Fruit fly (Drosophila melanogaster) whole organism, embryonic: ENCODE results near the gene CG17163.
A peak's percentile ranks its signal among the peaks of the same experiment; 100 is the strongest.

Source experiments
- Aef1 ChIP-seq: fragments of 200-800 bp; sonication (Bioruptor generic); IDR thresholded peaks from 3 replicates; pipeline ENCODE4 v1.3.6; 2022; ENCODE audit warnings: missing biosample characterization, missing genetic modification characterization
- Awh ChIP-seq: fragments of 200-800 bp; sonication (Bioruptor generic); IDR thresholded peaks from 2 replicates; pipeline ENCODE4, ENCODE4 v1.3.6; 2022; ENCODE audit warnings: missing biosample characterization, missing genetic modification characterization
- Blimp-1 ChIP-seq: fragments of 200-800 bp; sonication (Bioruptor generic); optimal IDR thresholded peaks from 3 replicates; lab custom pipeline; 2018; ENCODE audit warnings: missing biosample characterization, missing genetic modification characterization, mild to moderate bottlenecking, moderate library complexity, missing genetic modification reagents
- BtbVII ChIP-seq: fragments of 200-800 bp; sonication (Bioruptor generic); optimal IDR thresholded peaks from 3 replicates; lab custom pipeline; 2017; ENCODE audit warnings: missing biosample characterization, mild to moderate bottlenecking, missing genetic modification characterization
- CG10209 ChIP-seq: fragments of 200-800 bp; sonication (Bioruptor generic); optimal IDR thresholded peaks from 3 replicates; lab custom pipeline; 2017; ENCODE audit warnings: missing biosample characterization, mild to moderate bottlenecking, missing genetic modification characterization, missing genetic modification reagents
- CG12104 ChIP-seq: fragments of 200-800 bp; sonication (Bioruptor generic); optimal IDR thresholded peaks from 3 replicates; lab custom pipeline; 2016; ENCODE audit warnings: missing biosample characterization, missing genetic modification characterization
- CG1233 ChIP-seq: fragments of 200-800 bp; sonication (Bioruptor generic); optimal IDR thresholded peaks from 4 replicates; lab custom pipeline; 2018; ENCODE audit warnings: missing biosample characterization, mild to moderate bottlenecking, missing genetic modification characterization
- CG14667 ChIP-seq: fragments of 200-800 bp; sonication (Bioruptor generic); IDR thresholded peaks from 2 replicates; pipeline ENCODE4 v1.3.6; 2022; ENCODE audit warnings: missing biosample characterization, missing genetic modification characterization
- CG15696 ChIP-seq: fragments of 200-800 bp; sonication (Bioruptor generic); optimal IDR thresholded peaks from 2 replicates; lab custom pipeline; 2019; ENCODE audit warnings: missing biosample characterization, mild to moderate bottlenecking, missing genetic modification characterization, moderate library complexity
- CG16813 ChIP-seq: fragments of 200-800 bp; sonication (Bioruptor generic); IDR thresholded peaks from 3 replicates; pipeline ENCODE4 v1.3.6; 2022; ENCODE audit warnings: missing biosample characterization, missing genetic modification characterization; ENCODE audit not compliant: partially characterized antibody
- CG17802 ChIP-seq: fragments of 200-800 bp; sonication (Bioruptor generic); optimal IDR thresholded peaks from 2 replicates; lab custom pipeline; 2018; ENCODE audit warnings: missing biosample characterization, mild to moderate bottlenecking, missing genetic modification characterization, moderate library complexity
- CG18764 ChIP-seq: fragments of 200-800 bp; sonication (Bioruptor generic); optimal IDR thresholded peaks from 3 replicates; lab custom pipeline; 2016; ENCODE audit warnings: missing biosample characterization, missing genetic modification characterization
- CG30020 ChIP-seq: fragments of 200-800 bp; optimal IDR thresholded peaks from 2 replicates; lab custom pipeline; 2019; ENCODE audit warnings: missing biosample characterization, mild to moderate bottlenecking, missing genetic modification characterization, moderate library complexity
- CG4854 ChIP-seq: fragments of 200-800 bp; sonication (Bioruptor generic); optimal IDR thresholded peaks from 2 replicates; lab custom pipeline; 2016; ENCODE audit warnings: missing biosample characterization, missing genetic modification characterization, inconsistent platforms
- CG5953 ChIP-seq: fragments of 200-800 bp; sonication (Bioruptor generic); IDR thresholded peaks from 2 replicates; pipeline ENCODE4 v1.3.6; 2022; ENCODE audit warnings: missing biosample characterization, missing genetic modification characterization
- CG7357 ChIP-seq: fragments of 200-800 bp; sonication (Bioruptor generic); IDR thresholded peaks from 3 replicates; pipeline ENCODE4 v1.3.6; 2022; ENCODE audit warnings: missing biosample characterization, missing genetic modification characterization
- CG7963 ChIP-seq: fragments of 200-800 bp; sonication (Bioruptor generic); IDR thresholded peaks from 3 replicates; pipeline ENCODE4 v1.3.6; 2022; ENCODE audit warnings: missing biosample characterization, missing genetic modification characterization; ENCODE audit not compliant: partially characterized antibody
- CG9727 ChIP-seq: fragments of 200-800 bp; sonication (Bioruptor generic); optimal IDR thresholded peaks from 3 replicates; lab custom pipeline; 2017; ENCODE audit warnings: missing biosample characterization, mild to moderate bottlenecking, missing genetic modification characterization
- CoRest ChIP-seq: fragments of 200-800 bp; sonication (Bioruptor generic); optimal IDR thresholded peaks from 3 replicates; lab custom pipeline; 2018; ENCODE audit warnings: missing biosample characterization, mild to moderate bottlenecking, missing genetic modification characterization, moderate library complexity
- Deaf1 ChIP-seq: fragments of 200-800 bp; optimal IDR thresholded peaks from 3 replicates; lab custom pipeline; 2019; ENCODE audit warnings: missing biosample characterization, mild to moderate bottlenecking, missing genetic modification characterization, moderate library complexity
- Dref ChIP-seq: fragments of 200-800 bp; sonication (Bioruptor generic); IDR thresholded peaks from 2 replicates; pipeline ENCODE4 v1.3.6; 2022; ENCODE audit warnings: missing biosample characterization, missing genetic modification characterization
- E2f2 ChIP-seq: fragments of 200-800 bp; sonication (Bioruptor generic); IDR thresholded peaks from 2 replicates; pipeline ENCODE4 v1.3.6; 2022; ENCODE audit warnings: missing biosample characterization, missing genetic modification characterization
- Fer1 ChIP-seq: fragments of 200-800 bp; sonication (Bioruptor generic); optimal IDR thresholded peaks from 2 replicates; lab custom pipeline; 2017; ENCODE audit warnings: missing biosample characterization, mild to moderate bottlenecking, missing genetic modification characterization
- HLHmδ ChIP-seq: fragments of 200-800 bp; sonication (Bioruptor generic); optimal IDR thresholded peaks from 2 replicates; lab custom pipeline; 2018; ENCODE audit warnings: missing biosample characterization, mild to moderate bottlenecking, missing genetic modification characterization, moderate library complexity
- Hmx ChIP-seq: fragments of 200-800 bp; sonication (Bioruptor generic); optimal IDR thresholded peaks from 2 replicates; lab custom pipeline; 2016; ENCODE audit warnings: missing biosample characterization, missing genetic modification characterization
- MESR4 ChIP-seq: fragments of 200-800 bp; sonication (Bioruptor generic); optimal IDR thresholded peaks from 2 replicates; lab custom pipeline; 2018; ENCODE audit warnings: missing biosample characterization, mild to moderate bottlenecking, missing genetic modification characterization, moderate library complexity
- Pdp1 ChIP-seq, 2 experiments: fragments of 200-800 bp; sonication (Bioruptor generic); optimal IDR thresholded peaks; 3 replicates each; lab custom pipeline; 2016; ENCODE audit warnings: missing biosample characterization in 2 of 2, missing genetic modification characterization in 2 of 2, mild to moderate bottlenecking in 1 of 2, moderate library complexity in 1 of 2
- Ptx1 ChIP-seq: fragments of 200-800 bp; sonication (Bioruptor generic); IDR thresholded peaks from 2 replicates; pipeline ENCODE4 v1.3.6; 2022; ENCODE audit warnings: missing biosample characterization, missing genetic modification characterization
- Trl ChIP-seq, 3 experiments: fragments of >200 bp in 2 of 3; fragments of 200-800 bp in 1 of 3; sonication (Bioruptor generic) in 1 of 3; optimal IDR thresholded peaks; 2 replicates in 1 of 3; 3 replicates in 2 of 3; lab custom pipeline; 2016 to 2017; ENCODE audit warnings: missing biosample characterization in 1 of 3, missing genetic modification characterization in 1 of 3
- ara ChIP-seq: fragments of 200-800 bp; sonication (Bioruptor generic); IDR thresholded peaks from 2 replicates; pipeline ENCODE4 v1.3.6; 2022; ENCODE audit warnings: missing biosample characterization, missing genetic modification characterization
- bowl ChIP-seq: fragments of 200-800 bp; sonication (Bioruptor generic); IDR thresholded peaks from 2 replicates; pipeline ENCODE4 v1.3.6; 2022; ENCODE audit warnings: missing biosample characterization, missing genetic modification characterization
- btn ChIP-seq: fragments of 200-800 bp; sonication (Bioruptor generic); optimal IDR thresholded peaks from 2 replicates; lab custom pipeline; 2016; ENCODE audit warnings: missing biosample characterization, missing genetic modification characterization
- cad ChIP-seq: fragments of >200 bp; optimal IDR thresholded peaks from 2 replicates; lab custom pipeline; 2017; ENCODE audit warnings: missing biosample characterization, missing genetic modification characterization
- gcm2 ChIP-seq: fragments of 200-800 bp; sonication (Bioruptor generic); optimal IDR thresholded peaks from 2 replicates; lab custom pipeline; 2016; ENCODE audit warnings: missing biosample characterization, missing genetic modification characterization
- kni ChIP-seq: fragments of 200-800 bp; sonication (Bioruptor generic); optimal IDR thresholded peaks from 3 replicates; lab custom pipeline; 2017; ENCODE audit warnings: mild to moderate bottlenecking, missing biosample characterization, missing genetic modification reagents, missing genetic modification characterization
- lola ChIP-seq, 3 experiments: fragments of >200 bp in 2 of 3; fragments of 200-800 bp in 1 of 3; sonication (Bioruptor generic) in 1 of 3; optimal IDR thresholded peaks; 2 replicates each; lab custom pipeline; 2017 to 2019; ENCODE audit warnings: missing biosample characterization in 3 of 3, missing genetic modification characterization in 3 of 3, mild to moderate bottlenecking in 1 of 3, moderate library complexity in 1 of 3
- lov ChIP-seq, 2 experiments: fragments of 200-800 bp in 1 of 2; fragments of >200 bp in 1 of 2; sonication (Bioruptor generic) in 1 of 2; IDR thresholded peaks in 1 of 2; optimal IDR thresholded peaks in 1 of 2; 2 replicates in 1 of 2; 3 replicates in 1 of 2; pipeline versions ENCODE4 v1.3.6 to Lab custom; 2017 to 2022; ENCODE audit warnings: missing biosample characterization in 1 of 2, missing genetic modification characterization in 1 of 2
- luna ChIP-seq: fragments of 200-800 bp; sonication (Bioruptor generic); optimal IDR thresholded peaks from 2 replicates; lab custom pipeline; 2016; ENCODE audit warnings: missing biosample characterization, missing genetic modification characterization
- odd ChIP-seq: fragments of 200-800 bp; sonication (Bioruptor generic); optimal IDR thresholded peaks from 2 replicates; lab custom pipeline; 2017; ENCODE audit warnings: missing biosample characterization, mild to moderate bottlenecking, missing genetic modification characterization
- p53 ChIP-seq: fragments of 200-800 bp; sonication (Bioruptor generic); optimal IDR thresholded peaks from 2 replicates; lab custom pipeline; 2016; ENCODE audit warnings: missing biosample characterization, missing genetic modification characterization
- sc ChIP-seq, 3 experiments: fragments of >200 bp in 2 of 3; fragments of 200-800 bp in 1 of 3; sonication (Bioruptor generic) in 1 of 3; optimal IDR thresholded peaks; 2 replicates in 2 of 3; 3 replicates in 1 of 3; lab custom pipeline; 2017; ENCODE audit warnings: mild to moderate bottlenecking in 1 of 3, missing biosample characterization in 1 of 3, missing genetic modification characterization in 1 of 3, missing genetic modification reagents in 1 of 3
- scrt ChIP-seq: fragments of 200-800 bp; sonication (Bioruptor generic); optimal IDR thresholded peaks from 2 replicates; lab custom pipeline; 2018; ENCODE audit warnings: missing biosample characterization, mild to moderate bottlenecking, missing genetic modification characterization, moderate library complexity
- slou ChIP-seq: fragments of 200-800 bp; sonication (Bioruptor generic); optimal IDR thresholded peaks from 3 replicates; lab custom pipeline; 2016; ENCODE audit warnings: missing biosample characterization, missing genetic modification characterization
- tap ChIP-seq: fragments of 200-800 bp; optimal IDR thresholded peaks from 3 replicates; lab custom pipeline; 2019; ENCODE audit warnings: missing biosample characterization, mild to moderate bottlenecking, missing genetic modification characterization, moderate library complexity
- tna ChIP-seq: fragments of 200-800 bp; sonication (Bioruptor generic); IDR thresholded peaks from 2 replicates; pipeline ENCODE4 v1.3.6; 2022; ENCODE audit warnings: missing biosample characterization, missing genetic modification characterization; ENCODE audit not compliant: partially characterized antibody
- tup ChIP-seq: fragments of 200-800 bp; sonication (Bioruptor generic); optimal IDR thresholded peaks from 2 replicates; lab custom pipeline; 2016; ENCODE audit warnings: missing biosample characterization, mild to moderate bottlenecking, missing genetic modification characterization, moderate library complexity
- z ChIP-seq: fragments of 200-800 bp; sonication (Bioruptor generic); IDR thresholded peaks from 3 replicates; pipeline ENCODE4 v1.3.6; 2022; ENCODE audit warnings: missing biosample characterization, missing genetic modification characterization
- zf30C ChIP-seq: fragments of 200-800 bp; sonication (Bioruptor generic); optimal IDR thresholded peaks from 3 replicates; lab custom pipeline; 2018; ENCODE audit warnings: missing biosample characterization, mild to moderate bottlenecking, missing genetic modification characterization

CG17163 gene

DNA sequence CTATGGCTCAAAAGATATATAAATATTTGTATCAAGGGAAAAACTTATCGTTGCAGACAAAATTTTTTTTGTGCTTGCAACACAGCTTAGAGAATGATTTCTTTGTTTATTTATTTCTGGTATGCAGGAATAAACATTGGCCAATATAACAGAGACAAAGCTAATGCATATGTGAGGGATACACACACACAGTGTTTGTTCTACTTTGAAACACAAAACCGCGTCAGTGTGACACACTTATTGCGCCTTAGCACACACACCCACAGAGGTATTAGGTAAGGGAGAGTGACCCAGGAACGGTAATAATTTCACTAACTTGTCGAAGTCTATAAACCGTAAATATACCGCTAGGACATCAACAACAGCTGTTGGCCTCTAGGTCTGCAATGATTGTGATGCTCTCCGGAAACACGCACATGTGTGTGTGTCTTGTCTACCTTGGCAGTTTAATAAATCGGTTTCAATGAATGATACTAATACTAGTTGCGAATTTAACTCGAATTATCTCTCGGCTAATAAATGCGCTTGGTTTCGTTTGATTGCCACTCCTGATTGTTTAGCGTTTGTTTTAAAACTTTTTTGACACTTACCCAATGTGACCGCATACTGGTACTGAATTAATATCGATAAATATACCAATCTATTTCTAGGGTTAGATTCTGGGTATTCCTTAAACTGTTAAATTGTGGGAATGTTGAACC is 13.8 kb upstream of the CG17163 start, which contains the start of gene CG17162 (continued):
- no peak for TF ChIP-seq Deaf1 (tag; lab: Kevin White, UChicago)
- no peak for TF ChIP-seq HLHmδ
- no peak for TF ChIP-seq tup (GFP tag; lab: Kevin White, UChicago)
- TF ChIP-seq MESR4 (GFP tag; lab: Kevin White, UChicago), result peak; percentile 67
- TF ChIP-seq CG4854 (GFP tag; lab: Kevin White, UChicago), result no peak
- no peak for TF ChIP-seq sc (optimal IDR thresholded peaks at IDR 0.05; lab: Kevin White, UChicago)
- TF ChIP-seq sc (GFP tag; optimal IDR thresholded peaks at IDR 0.05; lab: Kevin White, UChicago), result no peak
- no peak for TF ChIP-seq Blimp-1 (GFP tag; lab: Kevin White, UChicago)
- no peak for TF ChIP-seq CG7963
- TF ChIP-seq gcm2 (GFP tag; lab: Kevin White, UChicago), result no peak
- no peak for TF ChIP-seq scrt (GFP tag; lab: Kevin White, UChicago)
- TF ChIP-seq odd (GFP tag; lab: Kevin White, UChicago), result no peak
- no peak for TF ChIP-seq p53 (GFP tag; lab: Kevin White, UChicago)
- TF ChIP-seq CG15696 (tag; lab: Kevin White, UChicago), result no peak
- TF ChIP-seq CG12104, result no peak
- TF ChIP-seq tna (GFP tag; lab: Robert Waterston, UW), result no peak
- TF ChIP-seq CG5953 (GFP tag; lab: Robert Waterston, UW), result no peak
- no peak for TF ChIP-seq CG18764 (GFP tag; lab: Kevin White, UChicago)
- TF ChIP-seq E2f2 (GFP tag; lab: Robert Waterston, UW), result 0 out of 2 replicates have a peak, but pooled peaks have one; percentile 11
- no peak for TF ChIP-seq CG9727 (GFP tag; lab: Kevin White, UChicago)
- TF ChIP-seq lola (GFP tag; optimal IDR thresholded peaks at IDR 0.05; lab: Kevin White, UChicago), result no peak
- TF ChIP-seq Ptx1 (GFP tag; lab: Robert Waterston, UW), result no peak
- TF ChIP-seq Fer1, result no peak
- no peak for TF ChIP-seq Hmx (GFP tag; lab: Kevin White, UChicago)
- TF ChIP-seq CG17802 (tag; lab: Kevin White, UChicago), result peak; percentile 3
- no peak for TF ChIP-seq CG14667 (GFP tag; lab: Robert Waterston, UW)
- no peak for TF ChIP-seq ara (GFP tag; lab: Robert Waterston, UW)
- no peak for TF ChIP-seq Trl (optimal IDR thresholded peaks at IDR 0.05; lab: Kevin White, UChicago)
- TF ChIP-seq Trl (GFP tag; optimal IDR thresholded peaks at IDR 0.05; lab: Kevin White, UChicago), result no peak
- TF ChIP-seq tap (tag; lab: Kevin White, UChicago), result no peak
- no peak for TF ChIP-seq BtbVII (GFP tag; lab: Kevin White, UChicago)
- TF ChIP-seq CoRest, result no peak
- TF ChIP-seq CG1233 (GFP tag; lab: Kevin White, UChicago), result no peak
- no peak for TF ChIP-seq zf30C (GFP tag; lab: Kevin White, UChicago)
- no peak for TF ChIP-seq lov (optimal IDR thresholded peaks at IDR 0.05; lab: Kevin White, UChicago)
- no peak for TF ChIP-seq lov (GFP tag; IDR thresholded peaks at IDR 0.05; lab: Robert Waterston, UW)
- TF ChIP-seq Pdp1 (GFP tag; optimal IDR thresholded peaks at IDR 0.05; lab: Kevin White, UChicago), result peak in 1 of 2 experiments; percentile 45
- TF ChIP-seq CG7357 (GFP tag; lab: Robert Waterston, UW), result no peak
- peak; percentile 54 for TF ChIP-seq CG30020 (tag; lab: Kevin White, UChicago)
- TF ChIP-seq kni (GFP tag; lab: Kevin White, UChicago), result peak; percentile 15
- no peak for TF ChIP-seq CG10209 (GFP tag; lab: Kevin White, UChicago)
- peak; percentile 43; the same call in 1 of the 2 replicates for TF ChIP-seq Dref
- no peak for TF ChIP-seq Awh
- no peak for TF ChIP-seq luna (GFP tag; lab: Kevin White, UChicago)
- no peak for TF ChIP-seq z
- no peak for TF ChIP-seq cad
- no peak for TF ChIP-seq Aef1
- TF ChIP-seq btn (GFP tag; lab: Kevin White, UChicago), result no peak
- no peak for TF ChIP-seq slou (GFP tag; lab: Kevin White, UChicago)
- TF ChIP-seq CG16813 (GFP tag; lab: Robert Waterston, UW), result 0 out of 3 replicates have a peak, but pooled peaks have one; percentile 12
- no peak for TF ChIP-seq bowl
